Fruit fly (Drosophila melanogaster): ENCODE data around the gene sNPF.
A peak's percentile ranks its signal among the peaks of the same experiment; 100 is the strongest.

The sNPF gene

DNA sequence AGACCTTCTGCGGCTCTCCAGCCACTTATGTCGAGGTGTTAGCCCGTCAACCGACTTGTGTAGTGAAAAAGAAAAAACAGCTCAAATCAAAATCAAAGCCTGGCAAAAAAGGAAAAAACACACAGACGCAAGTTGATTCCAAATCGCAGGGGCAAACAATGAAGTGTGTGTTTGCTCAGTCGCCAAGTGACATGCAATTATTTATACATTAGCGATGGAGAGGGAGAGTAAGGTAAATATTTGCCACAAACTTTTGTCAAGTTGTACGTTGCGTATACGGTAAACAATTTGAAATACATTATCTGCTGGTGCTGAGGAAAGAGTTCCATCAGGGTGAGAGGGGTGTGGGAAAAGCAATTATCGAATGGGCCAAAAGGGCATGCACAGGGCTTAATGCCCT lies 29.6 kb upstream of the sNPF start (continued):
- TF ChIP-seq ftz-f1 (GFP tag; optimal IDR thresholded peaks at IDR 0.05) (no peak), CG13296 (GFP tag; optimal IDR thresholded peaks at IDR 0.05) (no peak), CG6254 (GFP tag; optimal IDR thresholded peaks at IDR 0.05) (no peak), CG4730 (GFP tag; IDR thresholded peaks at IDR 0.05) (no peak), MESR4 (GFP tag; optimal IDR thresholded peaks at IDR 0.05) (no peak), Med (GFP tag) (peak; percentile 60)

DNA sequence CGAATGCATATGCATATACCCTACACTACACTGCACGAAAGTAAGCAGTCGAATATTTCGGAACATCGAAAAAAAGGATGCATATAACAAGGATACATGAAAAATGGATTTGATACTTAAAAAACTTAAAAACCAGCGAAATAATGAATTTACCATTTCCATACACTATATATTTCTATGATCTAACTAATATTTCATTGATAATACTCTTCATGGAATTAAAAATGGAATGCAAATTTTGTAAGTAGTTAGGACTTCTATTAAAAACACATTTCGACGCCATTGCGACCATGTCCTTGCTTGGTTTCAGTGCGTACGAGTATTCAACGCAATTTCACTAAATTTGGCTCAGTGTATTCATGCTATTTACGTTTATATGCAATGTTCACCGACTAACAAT lies 25.6 kb upstream of the sNPF start:
- TF ChIP-seq Blimp-1 (GFP tag; optimal IDR thresholded peaks at IDR 0.05) (peak; percentile 10), tna (GFP tag; IDR thresholded peaks at IDR 0.05; ENCODE audit: partially characterized antibody) (no peak), H15 (GFP tag; IDR thresholded peaks at IDR 0.05) (no peak), phol (tag; optimal IDR thresholded peaks at IDR 0.05) (peak; percentile 21), CG7963 (GFP tag; IDR thresholded peaks at IDR 0.05; ENCODE audit: partially characterized antibody) (no peak), CG30020 (tag; optimal IDR thresholded peaks at IDR 0.05) (no peak), tio (GFP tag; optimal IDR thresholded peaks at IDR 0.05) (no peak), Atf6 (GFP tag; IDR thresholded peaks at IDR 0.05) (no peak), kay (GFP tag; optimal IDR thresholded peaks at IDR 0.05) (no peak), Ets65A (GFP tag) (peak; percentile 60), gcm2 (GFP tag; optimal IDR thresholded peaks at IDR 0.05) (no peak), nerfin-2 (GFP tag; IDR thresholded peaks at IDR 0.05; ENCODE audit: partially characterized antibody) (no peak), CG17385 (GFP tag; optimal IDR thresholded peaks at IDR 0.05) (no peak), ara (GFP tag; IDR thresholded peaks at IDR 0.05) (no peak), CG17612 (GFP tag; IDR thresholded peaks at IDR 0.05) (no peak), trh (GFP tag; optimal IDR thresholded peaks at IDR 0.05) (no peak), CG4282 (GFP tag; optimal IDR thresholded peaks at IDR 0.05) (no peak), Drgx (GFP tag; IDR thresholded peaks at IDR 0.05) (peak; percentile 29; the same call in 1 of the 2 replicates), sens (GFP tag) (peak; percentile 20), dmrt99B (tag; optimal IDR thresholded peaks at IDR 0.05) (peak; percentile 4), C15 (GFP tag; IDR thresholded peaks at IDR 0.05) (no peak), Dfd (GFP tag; optimal IDR thresholded peaks at IDR 0.05) (no peak), bsh (GFP tag; optimal IDR thresholded peaks at IDR 0.05) (peak in 1 of 2 experiments; percentile 18), CG18262 (tag; optimal IDR thresholded peaks at IDR 0.05) (no peak), al (GFP tag; IDR thresholded peaks at IDR 0.05) (no peak), Bgb (GFP tag; IDR thresholded peaks at IDR 0.05; ENCODE audit: partially characterized antibody) (no peak), H2.0 (GFP tag; IDR thresholded peaks at IDR 0.05) (no peak), CG9932 (GFP tag; IDR thresholded peaks at IDR 0.05) (no peak), Dip2 (GFP tag; IDR thresholded peaks at IDR 0.05) (no peak), CoRest (tag; optimal IDR thresholded peaks at IDR 0.05) (no peak), eve (GFP tag; optimal IDR thresholded peaks at IDR 0.05) (peak in 1 of 2 experiments; percentile 51)

DNA sequence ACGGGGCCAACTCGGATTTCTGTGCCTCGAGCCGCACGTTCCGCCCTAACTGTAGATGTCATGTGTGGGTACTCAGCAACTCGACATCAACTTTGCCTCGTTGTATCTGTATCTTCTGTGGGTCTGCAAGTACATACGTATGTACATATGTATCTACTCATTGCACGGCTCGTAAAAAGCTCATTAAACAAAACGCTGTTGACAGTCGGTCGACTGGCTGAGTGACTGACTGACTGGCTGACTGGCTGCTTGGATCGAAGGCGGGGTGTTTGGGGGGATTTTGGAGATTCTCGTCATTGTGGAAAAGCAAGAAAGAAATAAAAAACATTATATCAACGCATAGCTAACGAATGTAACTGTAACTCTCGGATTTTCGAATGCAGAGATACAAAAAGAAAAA lies 23.4 kb upstream of the sNPF start:
- peak; percentile 18 for TF ChIP-seq sqz (GFP tag; optimal IDR thresholded peaks at IDR 0.05)
- TF ChIP-seq ac (GFP tag; optimal IDR thresholded peaks at IDR 0.05), result no peak
- peak; percentile 58 for TF ChIP-seq ATbp (GFP tag; optimal IDR thresholded peaks at IDR 0.05)
- TF ChIP-seq Awh (GFP tag; IDR thresholded peaks at IDR 0.05), result 0 out of 2 replicates have a peak, but pooled peaks have one; percentile 17
- TF ChIP-seq CG17359 (tag; optimal IDR thresholded peaks at IDR 0.05), result peak; percentile 6
- TF ChIP-seq ewg (GFP tag; optimal IDR thresholded peaks at IDR 0.05), result peak; percentile 15
- TF ChIP-seq jumu (GFP tag; optimal IDR thresholded peaks at IDR 0.05), result no peak
- TF ChIP-seq Asciz (GFP tag; optimal IDR thresholded peaks at IDR 0.05), result peak; percentile 6
- TF ChIP-seq lov (optimal IDR thresholded peaks at IDR 0.05), result no peak
- no peak for TF ChIP-seq lov (GFP tag; IDR thresholded peaks at IDR 0.05)
- TF ChIP-seq Xrp1 (GFP tag; IDR thresholded peaks at IDR 0.05), result peak; percentile 6; the same call in 1 of the 2 replicates
- TF ChIP-seq CG1233 (GFP tag; optimal IDR thresholded peaks at IDR 0.05), result no peak
- no peak for TF ChIP-seq CG7745 (tag; optimal IDR thresholded peaks at IDR 0.05)
- TF ChIP-seq fu2 (GFP tag; optimal IDR thresholded peaks at IDR 0.05), result no peak
- TF ChIP-seq CG10431 (GFP tag; optimal IDR thresholded peaks at IDR 0.05), result peak; percentile 1
- no peak for TF ChIP-seq C15 (GFP tag; IDR thresholded peaks at IDR 0.05)

Data from whole organism, embryonic.